Worm (Caenorhabditis elegans): ENCODE data around the gene F57C2.5.

ce11 chrII:14576429-14576828 lies 48.4 kb upstream of the F57C2.5 start, which contains the start of gene C01G12.13:
- TF ChIP-seq pha-4 (tag; optimal IDR thresholded peaks at IDR 0.05) (no peak), C08G9.2 (tag; optimal IDR thresholded peaks at IDR 0.05) (no peak), ceh-2 (tag; optimal IDR thresholded peaks at IDR 0.05) (no peak), ahr-1 (tag; optimal IDR thresholded peaks at IDR 0.05) (no peak), hlh-30 (tag; optimal IDR thresholded peaks at IDR 0.05; ENCODE audit: insufficient read depth) (no peak), ama-1 (optimal IDR thresholded peaks at IDR 0.05) (no peak), elt-4 (tag; optimal IDR thresholded peaks at IDR 0.05) (no peak), ceh-30 (tag; optimal IDR thresholded peaks at IDR 0.05) (no peak), nhr-11 (tag; optimal IDR thresholded peaks at IDR 0.05) (no peak), madf-2 (tag; optimal IDR thresholded peaks at IDR 0.05) (no peak)
